Worm (Caenorhabditis elegans): ENCODE results near the gene ilys-2.

DNA sequence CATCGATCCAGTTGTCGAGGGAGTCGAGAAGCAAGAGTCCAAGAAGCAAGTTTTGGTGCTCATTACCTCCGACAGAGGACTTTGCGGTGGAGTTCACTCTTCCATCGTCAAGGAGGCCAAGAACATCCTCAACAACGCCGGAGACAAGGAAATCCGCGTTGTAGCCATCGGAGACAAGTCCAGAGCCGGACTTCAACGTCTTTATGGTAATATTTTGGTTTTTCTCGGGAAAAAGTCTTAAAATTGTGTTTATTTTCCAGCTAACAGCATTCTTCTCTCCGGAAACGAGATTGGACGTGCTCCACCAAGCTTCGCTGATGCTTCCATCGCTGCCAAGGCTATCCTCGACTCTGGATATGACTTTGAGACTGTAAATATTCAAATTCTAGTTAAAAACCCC lies 28.6 kb downstream of the ilys-2 start:
- TF ChIP-seq ama-1 (optimal IDR thresholded peaks at IDR 0.05) (no peak), tra-4 (tag; optimal IDR thresholded peaks at IDR 0.05) (no peak), ceh-13 (GFP tag; optimal IDR thresholded peaks at IDR 0.05) (no peak), pes-1 (GFP tag; IDR thresholded peaks at IDR 0.05) (no peak), flt-1 (GFP tag; IDR thresholded peaks at IDR 0.05) (no peak), F13C5.2 (tag; optimal IDR thresholded peaks at IDR 0.05) (no peak), sea-1 (GFP tag; conservative IDR thresholded peaks at IDR 0.05) (no peak)
